Worm (Caenorhabditis elegans) whole organism, L4 larva: Measurements from ENCODE around the gene lrch-1.
A peak's percentile ranks its signal among the peaks of the same experiment; 100 is the strongest.

Experiments
- T26A8.4 ChIP-seq: fragments of 200-800 bp; sonication (Bioruptor generic); IDR thresholded peaks from 2 replicates; pipeline ENCODE4 v1.3.6; 2022; ENCODE audit warnings: missing genetic modification characterization, missing compliant biosample characterization
- Y105C5A.15 ChIP-seq: fragments of 200-800 bp; sonication (Bioruptor generic); IDR thresholded peaks from 2 replicates; pipeline ENCODE4 v1.3.6; 2022; ENCODE audit warnings: missing genetic modification characterization, missing compliant biosample characterization
- ZK546.5 ChIP-seq, 2 experiments: sonication (generic microtip); optimal IDR thresholded peaks; 2 replicates each; lab custom pipeline; 2017; ENCODE audit warnings: missing biosample characterization in 2 of 2, missing genetic modification characterization in 2 of 2
- ama-1 ChIP-seq: fragments of 150-350 bp; optimal IDR thresholded peaks from 2 replicates; lab custom pipeline; 2014; ENCODE audit warnings: inconsistent platforms, mixed read lengths
- ceh-44 ChIP-seq: fragments of 200-800 bp; sonication (Bioruptor generic); IDR thresholded peaks from 2 replicates; pipeline ENCODE4 v1.3.6; 2022; ENCODE audit warnings: missing genetic modification reagents, missing genetic modification characterization, missing compliant biosample characterization
- daf-16 ChIP-seq, 3 experiments: sonication (generic microtip); optimal IDR thresholded peaks; 2 replicates each; lab custom pipeline; 2016 to 2017; ENCODE audit warnings: missing genetic modification characterization in 3 of 3, missing genetic modification reagents in 3 of 3, mild to moderate bottlenecking in 2 of 3, missing compliant biosample characterization in 2 of 3, missing biosample characterization in 1 of 3, moderate library complexity in 1 of 3
- daf-19 ChIP-seq: fragments of 200-800 bp; sonication (Bioruptor generic); conservative IDR thresholded peaks from 2 replicates; pipeline ENCODE4 v1.3.6; 2022; ENCODE audit warnings: missing genetic modification characterization, missing compliant biosample characterization
- daf-8 ChIP-seq: fragments of 200-800 bp; sonication (Bioruptor generic); IDR thresholded peaks from 2 replicates; pipeline ENCODE4 v1.3.6; 2022; ENCODE audit warnings: missing genetic modification characterization, missing compliant biosample characterization
- dmd-6 ChIP-seq: fragments of 200-800 bp; sonication (Bioruptor generic); IDR thresholded peaks from 2 replicates; pipeline ENCODE4 v1.3.6; 2022; ENCODE audit warnings: missing genetic modification reagents, missing genetic modification characterization, missing compliant biosample characterization
- dpl-1 ChIP-seq: fragments of 150-350 bp; optimal IDR thresholded peaks from 2 replicates; lab custom pipeline; 2014; ENCODE audit warnings: missing biosample characterization, missing genetic modification reagents, missing genetic modification characterization
- dve-1 ChIP-seq: sonication (generic microtip); optimal IDR thresholded peaks from 2 replicates; lab custom pipeline; 2017; ENCODE audit warnings: antibody characterized with exemption, mild to moderate bottlenecking, missing genetic modification characterization, missing compliant biosample characterization; ENCODE audit not compliant: insufficient read depth
- fkh-10 ChIP-seq: fragments of 150-350 bp; optimal IDR thresholded peaks from 2 replicates; lab custom pipeline; 2014; ENCODE audit warnings: missing biosample characterization, missing genetic modification reagents, missing genetic modification characterization
- gei-8 ChIP-seq: fragments of 200-800 bp; sonication (Bioruptor generic); optimal IDR thresholded peaks from 2 replicates; lab custom pipeline; 2018; ENCODE audit warnings: mild to moderate bottlenecking, missing genetic modification characterization, missing compliant biosample characterization
- hlh-11 ChIP-seq: fragments of 200-800 bp; sonication (Bioruptor generic); optimal IDR thresholded peaks from 2 replicates; lab custom pipeline; 2018; ENCODE audit warnings: mild to moderate bottlenecking, missing genetic modification characterization, missing compliant biosample characterization
- hlh-30 ChIP-seq: sonication (generic microtip); optimal IDR thresholded peaks from 2 replicates; lab custom pipeline; 2017; ENCODE audit warnings: antibody characterized with exemption, mild to moderate bottlenecking, missing genetic modification characterization, missing compliant biosample characterization; ENCODE audit not compliant: insufficient read depth
- jun-1 ChIP-seq: fragments of 150-350 bp; optimal IDR thresholded peaks from 2 replicates; lab custom pipeline; 2014; ENCODE audit warnings: missing biosample characterization, missing genetic modification reagents, missing genetic modification characterization
- lim-7 ChIP-seq: fragments of 200-800 bp; sonication (Bioruptor generic); IDR thresholded peaks from 2 replicates; pipeline ENCODE4 v1.3.6; 2022; ENCODE audit warnings: missing genetic modification characterization, missing compliant biosample characterization
- lin-13 ChIP-seq: fragments of 150-350 bp; optimal IDR thresholded peaks from 2 replicates; lab custom pipeline; 2014; ENCODE audit warnings: missing biosample characterization, missing genetic modification reagents, missing genetic modification characterization
- mdt-29 ChIP-seq: fragments of 200-800 bp; sonication (Bioruptor generic); IDR thresholded peaks from 2 replicates; pipeline ENCODE4 v1.3.6; 2022; ENCODE audit warnings: missing genetic modification reagents, missing genetic modification characterization, missing compliant biosample characterization
- mes-2 ChIP-seq: sonication (generic microtip); optimal IDR thresholded peaks from 2 replicates; lab custom pipeline; 2016; ENCODE audit warnings: missing genotype, mild to moderate bottlenecking, missing genetic modification characterization, missing compliant biosample characterization; ENCODE audit not compliant: poor library complexity, severe bottlenecking
- nhr-102 ChIP-seq: sonication (generic microtip); optimal IDR thresholded peaks from 2 replicates; lab custom pipeline; 2016; ENCODE audit warnings: mild to moderate bottlenecking, missing genetic modification characterization, moderate library complexity, missing compliant biosample characterization
- nhr-11 ChIP-seq: fragments of 150-350 bp; optimal IDR thresholded peaks from 2 replicates; lab custom pipeline; 2014; ENCODE audit warnings: missing biosample characterization, missing genetic modification characterization
- nhr-28 ChIP-seq: fragments of 150-350 bp; optimal IDR thresholded peaks from 2 replicates; lab custom pipeline; 2014; ENCODE audit warnings: missing biosample characterization, missing genetic modification characterization
- php-3 ChIP-seq: fragments of 200-800 bp; sonication (Bioruptor generic); IDR thresholded peaks from 2 replicates; pipeline ENCODE4 v1.3.6; 2022; ENCODE audit warnings: missing genetic modification reagents, missing genetic modification characterization, missing compliant biosample characterization
- pqm-1 ChIP-seq: sonication (generic microtip); optimal IDR thresholded peaks from 2 replicates; lab custom pipeline; 2017; ENCODE audit warnings: missing biosample characterization, missing genetic modification characterization
- sdz-12 ChIP-seq: fragments of 200-800 bp; sonication (Bioruptor generic); optimal IDR thresholded peaks from 2 replicates; lab custom pipeline; 2018; ENCODE audit warnings: mild to moderate bottlenecking, missing genetic modification characterization, missing compliant biosample characterization
- skn-1 ChIP-seq: fragments of 150-350 bp; optimal IDR thresholded peaks from 2 replicates; lab custom pipeline; 2014; ENCODE audit warnings: missing biosample characterization, missing genetic modification characterization
- spr-1 ChIP-seq: sonication (generic microtip); optimal IDR thresholded peaks from 2 replicates; lab custom pipeline; 2016; ENCODE audit warnings: mild to moderate bottlenecking, missing genetic modification characterization, missing compliant biosample characterization
- tra-1 ChIP-seq: fragments of 200-800 bp; sonication (Bioruptor generic); IDR thresholded peaks from 2 replicates; pipeline ENCODE4 v1.3.6; 2022; ENCODE audit warnings: missing genetic modification reagents, missing genetic modification characterization, missing compliant biosample characterization
- unc-62 ChIP-seq, 3 experiments: fragments of 150-350 bp in 1 of 3; sonication (generic microtip); optimal IDR thresholded peaks in 2 of 3; peaks in 1 of 3; 1 replicate in 1 of 3; 2 replicates in 2 of 3; lab custom pipeline; 2014 to 2017; ENCODE audit warnings: missing biosample characterization in 3 of 3, missing genetic modification characterization in 3 of 3, missing genetic modification reagents in 3 of 3, missing genotype in 1 of 3
- zip-11 ChIP-seq: fragments of 200-800 bp; sonication (Bioruptor generic); IDR thresholded peaks from 2 replicates; pipeline ENCODE4 v1.3.6; 2022; ENCODE audit warnings: missing genetic modification characterization, missing compliant biosample characterization
- zip-2 ChIP-seq: fragments of 150-350 bp; optimal IDR thresholded peaks from 2 replicates; lab custom pipeline; 2014; ENCODE audit warnings: missing biosample characterization, missing genetic modification characterization

lrch-1 gene

DNA sequence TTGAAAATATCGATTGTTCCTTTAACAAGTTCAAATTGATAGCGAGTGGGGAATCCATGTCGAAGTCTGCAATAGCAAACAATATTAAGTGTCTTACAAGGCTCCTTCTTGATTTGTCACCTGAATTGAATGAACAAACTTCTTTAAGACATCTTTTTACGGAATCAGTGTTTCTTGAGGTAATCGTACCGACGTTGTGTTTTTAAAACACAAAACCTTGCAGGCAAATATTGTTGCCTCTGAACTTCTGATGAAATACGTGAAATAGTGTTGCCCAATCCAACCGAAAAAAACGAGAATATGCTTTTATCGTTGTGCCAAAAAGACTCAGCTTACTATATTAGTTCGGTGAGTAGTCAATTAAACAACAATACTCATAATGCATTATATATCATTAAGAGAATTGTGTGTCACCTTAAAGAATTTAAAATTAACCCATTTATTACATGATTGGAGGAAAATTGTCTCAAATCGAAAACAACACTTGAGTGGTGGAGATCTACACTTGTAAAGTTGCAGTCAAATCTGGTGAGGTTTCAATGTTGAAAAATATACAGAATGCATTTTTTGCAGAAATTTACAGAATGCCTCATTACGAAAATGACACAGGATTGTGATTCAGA, 38.4 kb downstream of the lrch-1 start, which contains the start of the genes T25B2.4 and T13C5.3:
T25B2.4 (plus strand) TSS at position 301 of the 623 bp plus-strand sequence.
T13C5.3 (plus strand) TSS at position 573 of the 623 bp plus-strand sequence.
- TF ChIP-seq gei-8 (GFP tag; lab: Kevin White, UChicago) (no peak), T26A8.4 (no peak), mdt-29 (GFP tag; lab: Robert Waterston, UW) (no peak), zip-2 (tag; lab: Kevin White, UChicago) (no peak), nhr-11 (no peak), mes-2 (tag; lab: Kevin White, UChicago) (no peak)
- TF ChIP-seq, all 104 proteins: peak for 0

DNA sequence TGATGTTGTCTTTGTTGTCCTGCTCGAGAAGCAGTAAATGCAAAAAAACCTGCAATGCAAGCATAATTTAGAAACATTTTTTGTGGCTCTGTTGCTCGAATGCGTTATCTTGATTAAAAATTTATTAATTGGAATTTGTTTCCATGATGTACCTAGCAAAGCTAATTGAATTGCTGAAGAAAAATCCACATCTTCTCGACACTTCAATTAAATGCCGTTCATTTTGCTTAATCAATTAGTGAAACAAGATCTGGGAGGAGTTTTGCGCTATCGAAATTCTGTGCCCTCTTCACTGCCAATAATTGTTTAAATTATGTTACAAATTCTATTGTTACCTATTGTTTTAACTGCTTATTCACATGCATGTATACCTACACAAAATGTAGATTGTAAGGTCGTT, 40.6 kb downstream of the lrch-1 start, which contains the start of gene T25B2.3:
T25B2.3 (plus strand) TSS at position 301 of the 400 bp plus-strand sequence.
- TF ChIP-seq pqm-1 (tag; lab: Kevin White, UChicago) = peak; percentile 1
- TF ChIP-seq ZK546.5 (tag; optimal IDR thresholded peaks at IDR 0.05; lab: Kevin White, UChicago) = no peak

DNA sequence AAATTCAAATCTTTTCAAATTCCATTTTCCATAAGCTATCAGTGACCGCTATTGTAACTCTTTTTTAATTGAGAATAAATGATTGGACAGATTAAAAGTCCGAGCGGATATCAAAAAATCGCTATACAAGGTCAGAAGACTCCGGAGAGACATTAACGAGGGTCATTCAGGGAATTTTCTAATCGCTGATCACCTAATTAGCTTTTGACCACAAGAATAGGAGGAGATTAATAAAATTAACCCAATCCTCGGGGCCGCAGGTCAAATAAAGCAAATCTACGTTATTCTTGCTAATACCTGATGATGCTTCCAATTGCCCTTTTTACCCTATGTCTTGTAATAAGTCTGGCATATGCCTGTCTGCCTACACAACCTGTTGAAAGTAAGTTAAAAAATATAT, 42.8 kb downstream of the lrch-1 start, which contains the start of gene T25B2.1:
T25B2.1 (plus strand) TSS at position 301 of the 400 bp plus-strand sequence.
- TF ChIP-seq spr-1 (no peak), dve-1 (tag; lab: Kevin White, UChicago) (no peak), lin-13 (GFP tag; lab: Kevin White, UChicago) (no peak), lim-7 (no peak), nhr-102 (tag; lab: Kevin White, UChicago) (no peak), daf-8 (GFP tag; lab: Robert Waterston, UW) (no peak)
- TF ChIP-seq, all 104 proteins: peak for 0

DNA sequence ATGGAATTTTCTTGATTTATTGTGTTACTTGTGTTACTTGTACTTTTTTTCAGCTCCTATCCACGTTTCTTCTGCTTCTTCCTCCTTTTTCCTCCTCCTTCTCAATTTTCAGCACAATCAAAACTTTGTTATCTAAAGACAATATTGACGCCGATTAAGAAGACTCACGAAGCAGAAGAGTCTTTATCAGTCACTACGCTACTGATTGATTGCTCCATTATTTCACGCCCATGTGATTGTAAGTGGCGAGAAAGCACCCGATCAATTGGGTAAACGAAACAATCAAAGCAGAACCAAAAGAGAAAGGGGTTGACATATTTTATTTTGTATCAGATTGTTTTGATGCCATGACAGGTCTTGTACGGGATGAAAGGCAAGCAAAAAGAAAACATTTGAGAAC, 47.2 kb downstream of the lrch-1 start, which contains the start of gene T25B2.2:
T25B2.2 (plus strand) TSS at position 392 of the 400 bp plus-strand sequence.
- TF ChIP-seq ama-1 (lab: Kevin White, UChicago) = no peak
- no peak for TF ChIP-seq zip-11 (GFP tag; lab: Robert Waterston, UW)
- no peak for TF ChIP-seq Y105C5A.15 (GFP tag; lab: Robert Waterston, UW)
- TF ChIP-seq hlh-11 (tag; lab: Kevin White, UChicago) = peak; percentile 60
- no peak for TF ChIP-seq fkh-10
- peak in 1 of 2 experiments; percentile 93 for TF ChIP-seq unc-62 (GFP tag; optimal IDR thresholded peaks at IDR 0.05 in 1 of 2; lab: Kevin White, UChicago)
- TF ChIP-seq unc-62 (tag; optimal IDR thresholded peaks at IDR 0.05; lab: Kevin White, UChicago) = no peak
- TF ChIP-seq sdz-12 (GFP tag; lab: Kevin White, UChicago) = no peak
- peak; percentile 75 for TF ChIP-seq dmd-6
- TF ChIP-seq dve-1 (tag; lab: Kevin White, UChicago) = peak; percentile 58
- TF ChIP-seq dpl-1 = no peak
- no peak for TF ChIP-seq ceh-44
- TF ChIP-seq tra-1 = peak; percentile 56; the same call in 1 of the 2 replicates
- TF ChIP-seq hlh-30 (tag; lab: Kevin White, UChicago) = peak; percentile 29
- no peak for TF ChIP-seq daf-16 (GFP tag; optimal IDR thresholded peaks at IDR 0.05; lab: Kevin White, UChicago)
- peak; percentile 80 for TF ChIP-seq daf-16 (tag; optimal IDR thresholded peaks at IDR 0.05; lab: Kevin White, UChicago)
- no peak for TF ChIP-seq daf-8 (GFP tag; lab: Robert Waterston, UW)
- TF ChIP-seq nhr-28 = peak; percentile 48
- TF ChIP-seq zip-2 (tag; lab: Kevin White, UChicago) = no peak
- TF ChIP-seq php-3 (GFP tag; lab: Robert Waterston, UW) = peak; percentile 93
- peak; percentile 50 for TF ChIP-seq pqm-1 (tag; lab: Kevin White, UChicago)
- TF ChIP-seq jun-1 = no peak
- TF ChIP-seq skn-1 (tag; lab: Kevin White, UChicago) = no peak
- no peak for TF ChIP-seq daf-19 (GFP tag; lab: Robert Waterston, UW)
